Worm (Caenorhabditis elegans) whole organism, late embryonic: Measurements from ENCODE around the gene C48B4.10.

ENCODE experiments used
- K09A11.1 ChIP-seq: sonication (generic microtip); optimal IDR thresholded peaks from 2 replicates; lab custom pipeline; 2017; ENCODE audit warnings: antibody characterized with exemption, mild to moderate bottlenecking, missing genetic modification characterization, missing compliant biosample characterization; ENCODE audit not compliant: insufficient read depth
- T23F11.4 ChIP-seq: fragments of 200-800 bp; sonication (Bioruptor generic); optimal IDR thresholded peaks from 2 replicates; lab custom pipeline; 2018; ENCODE audit warnings: mild to moderate bottlenecking, missing genetic modification characterization, missing compliant biosample characterization
- Y22D7AL.16 ChIP-seq: sonication (generic microtip); optimal IDR thresholded peaks from 2 replicates; lab custom pipeline; 2016; ENCODE audit warnings: missing genetic modification characterization, missing compliant biosample characterization
- ahr-1 ChIP-seq: sonication (generic microtip); optimal IDR thresholded peaks from 2 replicates; lab custom pipeline; 2016; ENCODE audit warnings: missing genetic modification characterization, missing compliant biosample characterization
- ama-1 ChIP-seq: fragments of 150-350 bp; optimal IDR thresholded peaks from 2 replicates; lab custom pipeline; 2014
- ceh-14 ChIP-seq: sonication (generic microtip); optimal IDR thresholded peaks from 2 replicates; lab custom pipeline; 2016; ENCODE audit warnings: missing genotype, missing genetic modification characterization, missing compliant biosample characterization
- ceh-2 ChIP-seq: sonication (generic microtip); optimal IDR thresholded peaks from 2 replicates; lab custom pipeline; 2016; ENCODE audit warnings: missing genotype, missing genetic modification characterization, missing compliant biosample characterization
- ceh-24 ChIP-seq: sonication (generic microtip); optimal IDR thresholded peaks from 2 replicates; lab custom pipeline; 2016; ENCODE audit warnings: mild to moderate bottlenecking, missing genetic modification characterization, missing compliant biosample characterization
- ceh-34 ChIP-seq: sonication (generic microtip); optimal IDR thresholded peaks from 2 replicates; lab custom pipeline; 2016; ENCODE audit warnings: mild to moderate bottlenecking, missing genetic modification characterization, missing compliant biosample characterization
- ceh-48 ChIP-seq: sonication (generic microtip); optimal IDR thresholded peaks from 2 replicates; lab custom pipeline; 2016; ENCODE audit warnings: missing genetic modification characterization, inconsistent platforms, missing compliant biosample characterization
- ceh-9 ChIP-seq: sonication (generic microtip); optimal IDR thresholded peaks from 2 replicates; lab custom pipeline; 2016; ENCODE audit warnings: mild to moderate bottlenecking, missing genetic modification characterization, inconsistent platforms, missing compliant biosample characterization
- che-1 ChIP-seq: sonication (generic microtip); optimal IDR thresholded peaks from 2 replicates; lab custom pipeline; 2016; ENCODE audit warnings: mild to moderate bottlenecking, missing genetic modification characterization, missing compliant biosample characterization
- dmd-4 ChIP-seq: sonication (generic microtip); optimal IDR thresholded peaks from 2 replicates; lab custom pipeline; 2016; ENCODE audit warnings: borderline replicate concordance, missing genetic modification characterization, missing compliant biosample characterization
- elt-2 ChIP-seq: sonication (generic microtip); optimal IDR thresholded peaks from 2 replicates; lab custom pipeline; 2016; ENCODE audit warnings: missing genetic modification reagents, missing genetic modification characterization, missing compliant biosample characterization
- elt-4 ChIP-seq: sonication (generic microtip); optimal IDR thresholded peaks from 2 replicates; lab custom pipeline; 2016; ENCODE audit warnings: missing genetic modification characterization, missing compliant biosample characterization
- fkh-10 ChIP-seq: fragments of 150-350 bp; optimal IDR thresholded peaks from 2 replicates; lab custom pipeline; 2014; ENCODE audit warnings: missing biosample characterization, missing genetic modification reagents, missing genetic modification characterization
- fkh-6 ChIP-seq: sonication (generic microtip); optimal IDR thresholded peaks from 2 replicates; lab custom pipeline; 2016; ENCODE audit warnings: missing genetic modification characterization, missing compliant biosample characterization
- hlh-13 ChIP-seq: fragments of 200-800 bp; sonication (Bioruptor generic); optimal IDR thresholded peaks from 2 replicates; lab custom pipeline; 2018; ENCODE audit warnings: mild to moderate bottlenecking, missing genetic modification characterization, missing compliant biosample characterization
- hlh-8 ChIP-seq: sonication (generic microtip); optimal IDR thresholded peaks from 2 replicates; lab custom pipeline; 2016; ENCODE audit warnings: missing genotype, missing genetic modification characterization, missing compliant biosample characterization
- lin-11 ChIP-seq: fragments of 200-800 bp; sonication (Bioruptor generic); optimal IDR thresholded peaks from 2 replicates; lab custom pipeline; 2018; ENCODE audit warnings: mild to moderate bottlenecking, missing genetic modification characterization, missing compliant biosample characterization
- mec-3 ChIP-seq: sonication (generic microtip); optimal IDR thresholded peaks from 2 replicates; lab custom pipeline; 2016; ENCODE audit warnings: borderline replicate concordance, missing genetic modification characterization, missing compliant biosample characterization
- nhr-11 ChIP-seq: fragments of 150-350 bp; optimal IDR thresholded peaks from 2 replicates; lab custom pipeline; 2014; ENCODE audit warnings: missing biosample characterization, missing genetic modification characterization
- npax-4 ChIP-seq: sonication (generic microtip); optimal IDR thresholded peaks from 2 replicates; lab custom pipeline; 2016; ENCODE audit warnings: missing genetic modification characterization, missing compliant biosample characterization
- pat-9 ChIP-seq: fragments of 200-800 bp; sonication (Bioruptor generic); optimal IDR thresholded peaks from 2 replicates; lab custom pipeline; 2018; ENCODE audit warnings: mild to moderate bottlenecking, missing genetic modification characterization, moderate library complexity, missing compliant biosample characterization
- pax-1 ChIP-seq: fragments of 150-350 bp; optimal IDR thresholded peaks from 2 replicates; lab custom pipeline; 2014; ENCODE audit warnings: missing biosample characterization, missing genetic modification characterization
- pha-2 ChIP-seq: sonication (generic microtip); optimal IDR thresholded peaks from 2 replicates; lab custom pipeline; 2017; ENCODE audit warnings: mild to moderate bottlenecking, missing genetic modification characterization, missing compliant biosample characterization
- pha-4 ChIP-seq: fragments of 150-350 bp; optimal IDR thresholded peaks from 2 replicates; lab custom pipeline; 2018; ENCODE audit warnings: missing biosample characterization, missing genetic modification reagents, missing genetic modification characterization
- pros-1 ChIP-seq: fragments of 150-350 bp; optimal IDR thresholded peaks from 2 replicates; lab custom pipeline; 2014; ENCODE audit warnings: missing biosample characterization, missing genetic modification reagents, missing genetic modification characterization
- sox-2 ChIP-seq: fragments of 200-800 bp; sonication (Bioruptor generic); IDR thresholded peaks from 2 replicates; pipeline ENCODE4 v1.3.6; 2022; ENCODE audit warnings: missing genetic modification reagents, missing genetic modification characterization, missing compliant biosample characterization
- tbx-2 ChIP-seq: sonication (generic microtip); optimal IDR thresholded peaks from 2 replicates; lab custom pipeline; 2016; ENCODE audit warnings: missing genetic modification characterization, missing compliant biosample characterization
- tbx-7 ChIP-seq: sonication (generic microtip); optimal IDR thresholded peaks from 2 replicates; lab custom pipeline; 2016; ENCODE audit warnings: missing genotype, missing genetic modification characterization, missing compliant biosample characterization
- ttx-3 ChIP-seq: sonication (generic microtip); optimal IDR thresholded peaks from 2 replicates; lab custom pipeline; 2016; ENCODE audit warnings: missing genetic modification reagents, missing genetic modification characterization, missing compliant biosample characterization
- unc-42 ChIP-seq: sonication (generic microtip); optimal IDR thresholded peaks from 2 replicates; lab custom pipeline; 2016; ENCODE audit warnings: missing genotype, missing genetic modification characterization, missing compliant biosample characterization
- unc-55 ChIP-seq: sonication (generic microtip); optimal IDR thresholded peaks from 2 replicates; lab custom pipeline; 2017; ENCODE audit warnings: missing biosample characterization, missing genetic modification reagents, missing genetic modification characterization
- unc-86 ChIP-seq: sonication (generic microtip); optimal IDR thresholded peaks from 2 replicates; lab custom pipeline; 2016; ENCODE audit warnings: missing genetic modification characterization, missing compliant biosample characterization
- ztf-16 ChIP-seq: sonication (generic microtip); optimal IDR thresholded peaks from 2 replicates; lab custom pipeline; 2017; ENCODE audit warnings: missing genetic modification characterization, missing compliant biosample characterization

The C48B4.10 gene

ce11 chrIII:9564410-9564809 lies at the start of gene C48B4.10:
Gene C48B4.10, minus strand, starts transcription at chrIII:9564510.
- TF ChIP-seq mec-3 (tag; lab: Kevin White, UChicago) (no peak), ceh-48 (no peak), pat-9 (tag; lab: Kevin White, UChicago) (no peak), ttx-3 (tag; lab: Kevin White, UChicago) (no peak), hlh-13 (no peak), T23F11.4 (GFP tag; lab: Kevin White, UChicago) (no peak), unc-55 (no peak), tbx-7 (tag; lab: Kevin White, UChicago) (no peak), elt-4 (tag; lab: Kevin White, UChicago) (no peak), ceh-24 (tag; lab: Kevin White, UChicago) (no peak), ceh-34 (tag; lab: Kevin White, UChicago) (no peak), ceh-2 (tag; lab: Kevin White, UChicago) (no peak), ceh-14 (no peak), tbx-2 (tag; lab: Kevin White, UChicago) (no peak), Y22D7AL.16 (tag; lab: Kevin White, UChicago) (no peak), lin-11 (tag; lab: Kevin White, UChicago) (no peak), pha-4 (no peak)
- TF ChIP-seq, all 69 proteins: peak for 0

DNA sequence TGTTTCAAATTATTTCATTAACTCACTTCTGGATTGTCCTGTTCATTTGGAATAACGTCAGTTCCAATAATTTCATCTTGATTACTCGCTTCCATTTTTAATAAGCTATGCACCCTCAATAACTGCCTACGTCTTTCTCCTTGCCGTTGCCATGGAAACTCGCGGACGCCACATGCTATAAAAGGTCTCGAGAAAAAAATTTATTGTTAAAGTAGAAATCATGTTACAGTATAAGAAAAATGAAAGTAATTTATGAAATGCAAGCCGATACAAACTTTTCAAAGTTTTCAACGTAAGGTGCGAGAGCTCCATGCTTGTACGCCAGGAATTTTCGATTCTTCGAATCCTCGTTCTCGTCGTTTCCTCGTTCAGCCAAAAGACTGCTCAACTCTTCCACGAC lies 47.8 kb upstream of the C48B4.10 start, which contains the start of gene bbs-4:
bbs-4 (minus strand) TSS at position 101 of the 400 bp plus-strand sequence.
- TF ChIP-seq che-1 (tag; lab: Kevin White, UChicago) (no peak), ama-1 (lab: Kevin White, UChicago) (no peak)
- TF ChIP-seq, all 69 proteins: peak for 0

- TF ChIP-seq ceh-9 (tag; lab: Kevin White, UChicago), result no peak
- TF ChIP-seq hlh-8 (tag; lab: Kevin White, UChicago), result no peak
- no peak for TF ChIP-seq lin-11 (tag; lab: Kevin White, UChicago)
- TF ChIP-seq fkh-6, result no peak
- no peak for TF ChIP-seq unc-42 (tag; lab: Kevin White, UChicago)
- TF ChIP-seq ztf-16 (tag; lab: Kevin White, UChicago), result no peak
Observed at ce11 chrIII:9608650-9609049, 44.3 kb upstream of the C48B4.10 start, which contains the start of gene clec-161. Gene clec-161, minus strand, starts transcription at chrIII:9608750.

DNA sequence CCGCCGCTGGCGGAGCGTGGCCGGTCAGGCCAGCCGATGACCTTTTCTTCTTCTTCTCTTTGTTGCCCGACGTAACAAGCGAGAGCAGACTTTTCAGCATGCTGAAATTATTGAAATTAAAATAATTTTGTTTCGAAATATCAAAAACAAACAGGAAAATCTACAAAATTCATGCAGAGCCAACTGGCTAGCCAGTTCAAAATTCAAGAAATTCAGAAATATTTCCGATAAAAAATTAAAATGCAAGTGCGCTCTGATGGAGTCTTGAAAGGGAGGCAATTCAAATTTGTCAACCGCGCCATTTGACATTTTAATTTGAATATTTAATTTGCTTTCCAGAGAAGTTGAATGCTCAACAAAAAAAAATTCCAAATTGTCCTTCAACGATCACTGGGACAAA lies 36.3 kb upstream of the C48B4.10 start, which contains the start of gene F58A4.2:
F58A4.2 (minus strand) TSS at position 101 of the 400 bp plus-strand sequence.
- TF ChIP-seq ceh-24 (tag; lab: Kevin White, UChicago) (no peak), sox-2 (no peak), K09A11.1 (tag; lab: Kevin White, UChicago) (no peak), dmd-4 (tag; lab: Kevin White, UChicago) (no peak), ahr-1 (tag; lab: Kevin White, UChicago) (no peak), nhr-11 (tag; lab: Kevin White, UChicago) (no peak), elt-2 (tag; lab: Kevin White, UChicago) (no peak), tbx-2 (tag; lab: Kevin White, UChicago) (no peak), unc-86 (tag; lab: Kevin White, UChicago) (no peak), fkh-10 (GFP tag; lab: Kevin White, UChicago) (no peak), pha-2 (tag; lab: Kevin White, UChicago) (no peak), ceh-48 (no peak), pax-1 (tag; lab: Kevin White, UChicago) (no peak), npax-4 (tag; lab: Kevin White, UChicago) (no peak), pros-1 (tag; lab: Kevin White, UChicago) (no peak)
- TF ChIP-seq, all 69 proteins: peak for 0
